Fruit fly (Drosophila melanogaster) whole organism, prepupa: ENCODE data around the gene CG15922.
A peak's percentile ranks its signal among the peaks of the same experiment; 100 is the strongest.

Experiments
- CG10669 ChIP-seq: fragments of 200-800 bp; sonication (Bioruptor generic); optimal IDR thresholded peaks from 3 replicates; lab custom pipeline; 2018; ENCODE audit warnings: missing biosample characterization, mild to moderate bottlenecking, missing genetic modification characterization, moderate library complexity
- CG11762 ChIP-seq: fragments of 200-800 bp; sonication (Bioruptor generic); optimal IDR thresholded peaks from 3 replicates; lab custom pipeline; 2016; ENCODE audit warnings: missing biosample characterization, missing genetic modification characterization; ENCODE audit not compliant: insufficient read depth
- CG1621 ChIP-seq: fragments of 200-800 bp; sonication (Bioruptor generic); optimal IDR thresholded peaks from 3 replicates; lab custom pipeline; 2018; ENCODE audit warnings: missing biosample characterization, mild to moderate bottlenecking, missing genetic modification characterization
- CG32006 ChIP-seq: fragments of 200-800 bp; sonication (Bioruptor generic); optimal IDR thresholded peaks from 3 replicates; lab custom pipeline; 2017; ENCODE audit warnings: missing biosample characterization, mild to moderate bottlenecking, missing genetic modification characterization
- CG3919 ChIP-seq: fragments of 200-800 bp; sonication (Bioruptor generic); optimal IDR thresholded peaks from 3 replicates; lab custom pipeline; 2016; ENCODE audit warnings: missing biosample characterization, missing genetic modification characterization
- CG4318 ChIP-seq: fragments of 200-800 bp; sonication (Bioruptor generic); optimal IDR thresholded peaks from 3 replicates; lab custom pipeline; 2017; ENCODE audit warnings: missing biosample characterization, mild to moderate bottlenecking, missing genetic modification characterization
- CG6163 ChIP-seq: fragments of 200-800 bp; sonication (Bioruptor generic); IDR thresholded peaks from 3 replicates; pipeline ENCODE4 v1.3.6; 2022; ENCODE audit warnings: missing biosample characterization, missing genetic modification characterization
- CG6276 ChIP-seq: fragments of 200-800 bp; sonication (Bioruptor generic); optimal IDR thresholded peaks from 2 replicates; lab custom pipeline; 2017; ENCODE audit warnings: missing biosample characterization, mild to moderate bottlenecking, missing genetic modification characterization
- CG6808 ChIP-seq: fragments of 200-800 bp; sonication (Bioruptor generic); optimal IDR thresholded peaks from 3 replicates; lab custom pipeline; 2017; ENCODE audit warnings: missing biosample characterization, missing genetic modification characterization, mild to moderate bottlenecking, moderate library complexity, missing genetic modification reagents
- CG6854 ChIP-seq: fragments of 200-800 bp; sonication (Bioruptor generic); optimal IDR thresholded peaks from 2 replicates; lab custom pipeline; 2017; ENCODE audit warnings: missing biosample characterization, mild to moderate bottlenecking, missing genetic modification characterization
- CG7368 ChIP-seq: fragments of 200-800 bp; sonication (Bioruptor generic); optimal IDR thresholded peaks from 3 replicates; lab custom pipeline; 2016; ENCODE audit warnings: missing biosample characterization, missing genetic modification characterization
- CG8119 ChIP-seq: fragments of 200-800 bp; sonication (Bioruptor generic); IDR thresholded peaks from 3 replicates; pipeline ENCODE4 v1.3.6; 2022; ENCODE audit warnings: missing biosample characterization, missing genetic modification characterization
- CG9139 ChIP-seq: fragments of 200-800 bp; sonication (Bioruptor generic); optimal IDR thresholded peaks from 3 replicates; lab custom pipeline; 2017; ENCODE audit warnings: missing biosample characterization, mild to moderate bottlenecking, missing genetic modification characterization
- Eip75B ChIP-seq: fragments of 200-800 bp; sonication (Bioruptor generic); optimal IDR thresholded peaks from 3 replicates; lab custom pipeline; 2016; ENCODE audit warnings: missing biosample characterization, missing genetic modification characterization
- Eip78C ChIP-seq: fragments of 200-800 bp; sonication (Bioruptor generic); peaks from one replicate; lab custom pipeline; 2016; ENCODE audit warnings: missing biosample characterization, missing genetic modification characterization
- Eip93F ChIP-seq: fragments of 200-800 bp; sonication (Bioruptor generic); optimal IDR thresholded peaks from 2 replicates; lab custom pipeline; 2016; ENCODE audit warnings: missing biosample characterization, mild to moderate bottlenecking, missing genetic modification characterization
- Gug ChIP-seq: fragments of 200-800 bp; sonication (Bioruptor generic); IDR thresholded peaks from 2 replicates; pipeline ENCODE4 v1.3.6; 2022; ENCODE audit warnings: missing biosample characterization, missing genetic modification characterization
- Hr38 ChIP-seq: sonication (Bioruptor generic); optimal IDR thresholded peaks from 2 replicates; lab custom pipeline; 2016; ENCODE audit warnings: missing biosample characterization, missing genetic modification characterization
- Hr4 ChIP-seq: fragments of 200-800 bp; sonication (Bioruptor generic); optimal IDR thresholded peaks from 3 replicates; lab custom pipeline; 2016; ENCODE audit warnings: missing biosample characterization, missing genetic modification characterization
- Lpt ChIP-seq: fragments of 200-800 bp; sonication (Bioruptor generic); optimal IDR thresholded peaks from 3 replicates; lab custom pipeline; 2016; ENCODE audit warnings: missing biosample characterization, missing genetic modification characterization
- Met ChIP-seq: fragments of 200-800 bp; sonication (Bioruptor generic); optimal IDR thresholded peaks from 3 replicates; lab custom pipeline; 2016; ENCODE audit warnings: missing biosample characterization, missing genetic modification characterization
- OdsH ChIP-seq: fragments of 200-800 bp; sonication (Bioruptor generic); optimal IDR thresholded peaks from 3 replicates; lab custom pipeline; 2016; ENCODE audit warnings: missing biosample characterization, missing genetic modification characterization
- Smox ChIP-seq: fragments of 200-800 bp; sonication (Bioruptor generic); optimal IDR thresholded peaks from 3 replicates; lab custom pipeline; 2016; ENCODE audit warnings: missing biosample characterization, missing genetic modification characterization
- Sox14 ChIP-seq: fragments of 200-800 bp; sonication (Bioruptor generic); optimal IDR thresholded peaks from 3 replicates; lab custom pipeline; 2016; ENCODE audit warnings: missing biosample characterization, missing genetic modification characterization
- Sox15 ChIP-seq: fragments of 200-800 bp; sonication (Bioruptor generic); optimal IDR thresholded peaks from 3 replicates; lab custom pipeline; 2016; ENCODE audit warnings: missing biosample characterization, missing genetic modification characterization
- dac ChIP-seq: fragments of 200-800 bp; sonication (Bioruptor generic); optimal IDR thresholded peaks from 2 replicates; lab custom pipeline; 2017; ENCODE audit warnings: missing biosample characterization, mild to moderate bottlenecking, missing genetic modification characterization
- dsx ChIP-seq: fragments of 200-800 bp; optimal IDR thresholded peaks from 3 replicates; lab custom pipeline; 2019; ENCODE audit warnings: missing biosample characterization, mild to moderate bottlenecking, missing genetic modification characterization, moderate library complexity; ENCODE audit not compliant: poor library complexity, severe bottlenecking
- eg ChIP-seq: fragments of 200-800 bp; sonication (Bioruptor generic); IDR thresholded peaks from 3 replicates; pipeline ENCODE4 v1.3.6; 2022; ENCODE audit warnings: missing biosample characterization, missing genetic modification characterization
- fd85E ChIP-seq: fragments of 200-800 bp; sonication (Bioruptor generic); optimal IDR thresholded peaks from 3 replicates; lab custom pipeline; 2016; ENCODE audit warnings: missing biosample characterization, missing genetic modification characterization
- fkh ChIP-seq: fragments of 200-800 bp; sonication (Bioruptor generic); optimal IDR thresholded peaks from 3 replicates; lab custom pipeline; 2017; ENCODE audit warnings: missing biosample characterization, mild to moderate bottlenecking, missing genetic modification characterization, moderate library complexity
- net ChIP-seq: fragments of 200-800 bp; sonication (Bioruptor generic); optimal IDR thresholded peaks from 3 replicates; lab custom pipeline; 2016; ENCODE audit warnings: missing biosample characterization, missing genetic modification characterization
- pdm3 ChIP-seq: fragments of 200-800 bp; sonication (Bioruptor generic); optimal IDR thresholded peaks from 3 replicates; lab custom pipeline; 2016; ENCODE audit warnings: missing biosample characterization, missing genetic modification characterization
- salr ChIP-seq, 2 experiments: fragments of 200-800 bp; sonication (Bioruptor generic); optimal IDR thresholded peaks; 3 replicates each; lab custom pipeline; 2016 to 2018; ENCODE audit warnings: missing biosample characterization in 2 of 2, missing genetic modification characterization in 2 of 2, mild to moderate bottlenecking in 1 of 2
- ss ChIP-seq, 2 experiments: fragments of 200-800 bp; sonication (Bioruptor generic); optimal IDR thresholded peaks; 2 replicates in 1 of 2; 3 replicates in 1 of 2; lab custom pipeline; 2017 to 2018; ENCODE audit warnings: mild to moderate bottlenecking in 2 of 2, missing biosample characterization in 2 of 2, missing genetic modification characterization in 2 of 2, moderate library complexity in 1 of 2
- svp ChIP-seq: fragments of 200-800 bp; sonication (Bioruptor generic); peaks from one replicate; lab custom pipeline; 2016; ENCODE audit warnings: missing biosample characterization, missing genetic modification characterization
- vri ChIP-seq: fragments of 200-800 bp; sonication (Bioruptor generic); optimal IDR thresholded peaks from 3 replicates; lab custom pipeline; 2016; ENCODE audit warnings: missing biosample characterization, mild to moderate bottlenecking, missing genetic modification characterization

Gene CG15922

dm6 chr3R:20549855-20550603 lies 10.1 kb downstream of the CG15922 start (continued):
- TF ChIP-seq Sox15 (GFP tag; lab: Kevin White, UChicago) = peak; percentile 86
- peak; percentile 92 for TF ChIP-seq CG3919 (GFP tag; lab: Kevin White, UChicago)
- TF ChIP-seq CG6808 = peak; percentile 85
- peak; percentile 79 for TF ChIP-seq net (GFP tag; lab: Kevin White, UChicago)
- TF ChIP-seq OdsH (GFP tag; lab: Kevin White, UChicago) = peak; percentile 90
- peak; percentile 72 for TF ChIP-seq CG4318 (GFP tag; lab: Kevin White, UChicago)
- TF ChIP-seq Hr38 (GFP tag; lab: Kevin White, UChicago) = no peak
- peak; percentile 86 for TF ChIP-seq CG11762
- TF ChIP-seq CG6276 = peak; percentile 75
- TF ChIP-seq CG9139 (GFP tag; lab: Kevin White, UChicago) = peak; percentile 74
- TF ChIP-seq salr (GFP tag; optimal IDR thresholded peaks at IDR 0.05; lab: Kevin White, UChicago) = peak; percentile 77 to 80
- TF ChIP-seq CG6854 (GFP tag; lab: Kevin White, UChicago) = peak; percentile 63
- peak; percentile 76 for TF ChIP-seq Smox (GFP tag; lab: Kevin White, UChicago)
- peak; percentile 84 for TF ChIP-seq svp (GFP tag; lab: Kevin White, UChicago)
- peak; percentile 85 for TF ChIP-seq Met (GFP tag; lab: Kevin White, UChicago)
- TF ChIP-seq CG1621 (tag; lab: Kevin White, UChicago) = peak; percentile 81
- TF ChIP-seq fd85E (GFP tag; lab: Kevin White, UChicago) = peak; percentile 65
- TF ChIP-seq Hr4 (GFP tag; lab: Kevin White, UChicago) = peak; percentile 79
- TF ChIP-seq CG7368 (GFP tag; lab: Kevin White, UChicago) = peak; percentile 79
- TF ChIP-seq vri (GFP tag; lab: Kevin White, UChicago) = peak; percentile 74
- peak; percentile 90 for TF ChIP-seq CG6163 (GFP tag; lab: Robert Waterston, UW)
- TF ChIP-seq CG8119 (GFP tag; lab: Robert Waterston, UW) = peak; percentile 89
- peak; percentile 72 for TF ChIP-seq Gug
- peak; percentile 67 to 88 for TF ChIP-seq ss (GFP tag; optimal IDR thresholded peaks at IDR 0.05; lab: Kevin White, UChicago)

- TF ChIP-seq dsx (GFP tag; lab: Kevin White, UChicago) = peak; percentile 25
- TF ChIP-seq Eip75B (GFP tag; lab: Kevin White, UChicago) = no peak
- TF ChIP-seq Lpt (GFP tag; lab: Kevin White, UChicago) = no peak
- TF ChIP-seq Eip78C (GFP tag; lab: Kevin White, UChicago) = peak; percentile 69
- TF ChIP-seq svp (GFP tag; lab: Kevin White, UChicago) = peak; percentile 77
- TF ChIP-seq fkh (GFP tag; lab: Kevin White, UChicago) = peak; percentile 10
- no peak for TF ChIP-seq Eip93F (GFP tag; lab: Kevin White, UChicago)
- TF ChIP-seq pdm3 (GFP tag; lab: Kevin White, UChicago) = no peak
- peak; percentile 67 for TF ChIP-seq vri (GFP tag; lab: Kevin White, UChicago)
- peak; percentile 36 for TF ChIP-seq Sox14
- TF ChIP-seq CG32006 (GFP tag; lab: Kevin White, UChicago) = no peak
- peak; percentile 4 for TF ChIP-seq Hr4 (GFP tag; lab: Kevin White, UChicago)
- TF ChIP-seq dac = no peak
- peak; percentile 45; the same call in 2 of the 3 replicates for TF ChIP-seq CG6163 (GFP tag; lab: Robert Waterston, UW)
- TF ChIP-seq eg = 0 out of 3 replicates have a peak, but pooled peaks have one; percentile 34
- no peak for TF ChIP-seq CG7368 (GFP tag; lab: Kevin White, UChicago)
- TF ChIP-seq CG10669 (GFP tag; lab: Kevin White, UChicago) = peak; percentile 6
Observed at dm6 chr3R:20549017-20549854, 10.8 kb downstream of the CG15922 start.
